Worm (Caenorhabditis elegans) whole organism, late embryonic: Measurements from ENCODE around the gene pigs-1.

ENCODE experiments used
- C08G9.2 ChIP-seq: sonication (generic microtip); optimal IDR thresholded peaks from 2 replicates; lab custom pipeline; 2016; ENCODE audit warnings: mild to moderate bottlenecking, missing genetic modification characterization, moderate library complexity, missing compliant biosample characterization
- K02D7.2 ChIP-seq: sonication (generic microtip); optimal IDR thresholded peaks from 2 replicates; lab custom pipeline; 2017; ENCODE audit warnings: mild to moderate bottlenecking, missing genetic modification characterization, missing compliant biosample characterization
- K09A11.1 ChIP-seq: sonication (generic microtip); optimal IDR thresholded peaks from 2 replicates; lab custom pipeline; 2017; ENCODE audit warnings: antibody characterized with exemption, mild to moderate bottlenecking, missing genetic modification characterization, missing compliant biosample characterization; ENCODE audit not compliant: insufficient read depth
- T23F11.4 ChIP-seq: fragments of 200-800 bp; sonication (Bioruptor generic); optimal IDR thresholded peaks from 2 replicates; lab custom pipeline; 2018; ENCODE audit warnings: mild to moderate bottlenecking, missing genetic modification characterization, missing compliant biosample characterization
- ceh-18 ChIP-seq: sonication (generic microtip); optimal IDR thresholded peaks from 2 replicates; lab custom pipeline; 2016; ENCODE audit warnings: missing genetic modification characterization, missing compliant biosample characterization
- ceh-19 ChIP-seq: fragments of 200-800 bp; sonication (Bioruptor generic); optimal IDR thresholded peaks from 2 replicates; lab custom pipeline; 2018; ENCODE audit warnings: mild to moderate bottlenecking, missing genetic modification characterization, missing compliant biosample characterization
- ceh-2 ChIP-seq: sonication (generic microtip); optimal IDR thresholded peaks from 2 replicates; lab custom pipeline; 2016; ENCODE audit warnings: missing genotype, missing genetic modification characterization, missing compliant biosample characterization
- ceh-22 ChIP-seq: sonication (generic microtip); optimal IDR thresholded peaks from 2 replicates; lab custom pipeline; 2017; ENCODE audit warnings: missing biosample characterization, missing genetic modification characterization
- ceh-24 ChIP-seq: sonication (generic microtip); optimal IDR thresholded peaks from 2 replicates; lab custom pipeline; 2016; ENCODE audit warnings: mild to moderate bottlenecking, missing genetic modification characterization, missing compliant biosample characterization
- ceh-30 ChIP-seq: fragments of 150-350 bp; optimal IDR thresholded peaks from 2 replicates; lab custom pipeline; 2014; ENCODE audit warnings: missing biosample characterization, missing genetic modification characterization
- ceh-31 ChIP-seq: sonication (generic microtip); optimal IDR thresholded peaks from 2 replicates; lab custom pipeline; 2016; ENCODE audit warnings: missing genetic modification characterization, missing compliant biosample characterization
- ceh-45 ChIP-seq: fragments of 200-800 bp; sonication (Bioruptor generic); IDR thresholded peaks from 2 replicates; pipeline ENCODE4 v1.3.6; 2022; ENCODE audit warnings: missing genetic modification reagents, missing genetic modification characterization, missing compliant biosample characterization
- ceh-6 ChIP-seq: fragments of 200-800 bp; sonication (Bioruptor generic); optimal IDR thresholded peaks from 2 replicates; lab custom pipeline; 2018; ENCODE audit warnings: mild to moderate bottlenecking, missing genetic modification characterization, missing compliant biosample characterization
- ceh-9 ChIP-seq: sonication (generic microtip); optimal IDR thresholded peaks from 2 replicates; lab custom pipeline; 2016; ENCODE audit warnings: mild to moderate bottlenecking, missing genetic modification characterization, inconsistent platforms, missing compliant biosample characterization
- dmd-4 ChIP-seq: sonication (generic microtip); optimal IDR thresholded peaks from 2 replicates; lab custom pipeline; 2016; ENCODE audit warnings: borderline replicate concordance, missing genetic modification characterization, missing compliant biosample characterization
- dve-1 ChIP-seq: sonication (generic microtip); optimal IDR thresholded peaks from 2 replicates; lab custom pipeline; 2017; ENCODE audit warnings: antibody characterized with exemption, mild to moderate bottlenecking, missing genetic modification characterization, missing compliant biosample characterization
- elt-4 ChIP-seq: sonication (generic microtip); optimal IDR thresholded peaks from 2 replicates; lab custom pipeline; 2016; ENCODE audit warnings: missing genetic modification characterization, missing compliant biosample characterization
- eyg-1 ChIP-seq: sonication (generic microtip); optimal IDR thresholded peaks from 2 replicates; lab custom pipeline; 2016; ENCODE audit warnings: missing genotype, missing genetic modification characterization, missing compliant biosample characterization
- fkh-10 ChIP-seq: fragments of 150-350 bp; optimal IDR thresholded peaks from 2 replicates; lab custom pipeline; 2014; ENCODE audit warnings: missing biosample characterization, missing genetic modification reagents, missing genetic modification characterization
- gmeb-2 ChIP-seq: sonication (generic microtip); optimal IDR thresholded peaks from 2 replicates; lab custom pipeline; 2016; ENCODE audit warnings: missing genetic modification characterization, inconsistent platforms, missing compliant biosample characterization
- hlh-15 ChIP-seq: sonication (generic microtip); optimal IDR thresholded peaks from 2 replicates; lab custom pipeline; 2016; ENCODE audit warnings: missing genetic modification characterization, missing compliant biosample characterization
- madf-2 ChIP-seq: sonication (generic microtip); optimal IDR thresholded peaks from 2 replicates; lab custom pipeline; 2017; ENCODE audit warnings: missing genetic modification characterization, missing compliant biosample characterization
- mec-3 ChIP-seq: sonication (generic microtip); optimal IDR thresholded peaks from 2 replicates; lab custom pipeline; 2016; ENCODE audit warnings: borderline replicate concordance, missing genetic modification characterization, missing compliant biosample characterization
- nfya-1 ChIP-seq: sonication (generic microtip); optimal IDR thresholded peaks from 2 replicates; lab custom pipeline; 2017; ENCODE audit warnings: missing genetic modification characterization, mild to moderate bottlenecking, missing compliant biosample characterization, antibody characterized with exemption, moderate library complexity
- npax-4 ChIP-seq: sonication (generic microtip); optimal IDR thresholded peaks from 2 replicates; lab custom pipeline; 2016; ENCODE audit warnings: missing genetic modification characterization, missing compliant biosample characterization
- pat-9 ChIP-seq: fragments of 200-800 bp; sonication (Bioruptor generic); optimal IDR thresholded peaks from 2 replicates; lab custom pipeline; 2018; ENCODE audit warnings: mild to moderate bottlenecking, missing genetic modification characterization, moderate library complexity, missing compliant biosample characterization
- pax-1 ChIP-seq: fragments of 150-350 bp; optimal IDR thresholded peaks from 2 replicates; lab custom pipeline; 2014; ENCODE audit warnings: missing biosample characterization, missing genetic modification characterization
- pros-1 ChIP-seq: fragments of 150-350 bp; optimal IDR thresholded peaks from 2 replicates; lab custom pipeline; 2014; ENCODE audit warnings: missing biosample characterization, missing genetic modification reagents, missing genetic modification characterization
- rnt-1 ChIP-seq: sonication (generic microtip); optimal IDR thresholded peaks from 2 replicates; lab custom pipeline; 2016; ENCODE audit warnings: missing genetic modification characterization, missing compliant biosample characterization
- sdc-2 ChIP-seq: sonication (generic microtip); optimal IDR thresholded peaks from 2 replicates; lab custom pipeline; 2016; ENCODE audit warnings: missing genotype, missing genetic modification characterization, missing compliant biosample characterization
- sox-2 ChIP-seq: fragments of 200-800 bp; sonication (Bioruptor generic); IDR thresholded peaks from 2 replicates; pipeline ENCODE4 v1.3.6; 2022; ENCODE audit warnings: missing genetic modification reagents, missing genetic modification characterization, missing compliant biosample characterization
- syd-9 ChIP-seq: sonication (generic microtip); optimal IDR thresholded peaks from 2 replicates; lab custom pipeline; 2016; ENCODE audit warnings: mild to moderate bottlenecking, missing genetic modification characterization, moderate library complexity, missing compliant biosample characterization
- ttx-3 ChIP-seq: sonication (generic microtip); optimal IDR thresholded peaks from 2 replicates; lab custom pipeline; 2016; ENCODE audit warnings: missing genetic modification reagents, missing genetic modification characterization, missing compliant biosample characterization
- unc-3 ChIP-seq, 2 experiments: fragments of 200-800 bp in 1 of 2; sonication (Bioruptor generic) in 1 of 2; sonication (generic microtip) in 1 of 2; conservative IDR thresholded peaks in 1 of 2; optimal IDR thresholded peaks in 1 of 2; 2 replicates each; pipeline versions ENCODE4 v1.3.6 to Lab custom; 2016 to 2022; ENCODE audit warnings: missing compliant biosample characterization in 2 of 2, missing genetic modification characterization in 2 of 2, missing genetic modification reagents in 1 of 2
- unc-86 ChIP-seq: sonication (generic microtip); optimal IDR thresholded peaks from 2 replicates; lab custom pipeline; 2016; ENCODE audit warnings: missing genetic modification characterization, missing compliant biosample characterization
- zip-5 ChIP-seq: sonication (generic microtip); optimal IDR thresholded peaks from 2 replicates; lab custom pipeline; 2016; ENCODE audit warnings: missing genetic modification characterization, missing compliant biosample characterization

Gene pigs-1

DNA sequence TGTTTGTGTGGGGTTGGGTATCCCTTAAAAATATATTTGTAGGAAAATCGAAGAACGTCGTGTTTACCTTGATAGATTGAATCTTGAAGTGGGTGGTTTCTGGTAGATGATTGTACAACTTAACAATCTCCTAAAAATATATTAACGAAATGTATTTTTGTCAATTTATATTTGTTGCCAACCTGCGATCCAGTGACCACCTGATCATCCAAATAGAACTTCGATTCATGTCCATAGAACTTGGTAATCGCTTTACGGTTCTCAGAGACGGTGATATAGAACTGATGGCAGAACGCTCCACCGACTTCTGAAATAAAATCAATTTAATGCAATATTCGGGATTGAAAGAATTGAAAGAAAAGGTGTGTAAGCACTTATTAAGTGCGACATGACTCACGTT, 20.4 kb downstream of the pigs-1 start:
- no peak for TF ChIP-seq ceh-30 (tag; lab: Kevin White, UChicago)
- no peak for TF ChIP-seq ceh-22 (tag; lab: Kevin White, UChicago)
- no peak for TF ChIP-seq npax-4
- TF ChIP-seq ttx-3: no peak
- no peak for TF ChIP-seq gmeb-2 (tag; lab: Kevin White, UChicago)
- TF ChIP-seq unc-86 (tag; lab: Kevin White, UChicago): no peak

DNA sequence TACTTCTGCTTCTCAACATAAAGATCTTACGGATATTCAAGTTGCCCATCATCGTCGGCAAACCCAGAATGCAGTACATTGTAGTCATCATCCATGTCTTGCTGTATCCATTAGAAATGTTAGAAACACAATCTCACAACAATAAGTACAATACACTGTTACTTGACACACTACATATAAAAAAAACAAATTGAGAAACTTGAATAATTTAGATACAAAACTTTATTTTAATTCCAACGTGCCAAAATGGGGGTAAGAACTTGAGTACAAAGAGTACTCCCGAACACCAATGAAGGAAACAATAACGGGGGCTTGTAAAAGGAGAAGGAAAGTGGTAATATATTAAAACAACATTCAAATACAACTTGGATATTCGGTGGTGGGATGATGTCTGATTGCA, 22.3 kb downstream of the pigs-1 start, which contains the start of gene ctf-18:
TSS of gene ctf-18 (minus strand) at position 101 of the 400 bp plus-strand sequence.
- TF ChIP-seq ceh-24 (no peak), npax-4 (no peak), ceh-2 (tag; lab: Kevin White, UChicago) (no peak)

DNA sequence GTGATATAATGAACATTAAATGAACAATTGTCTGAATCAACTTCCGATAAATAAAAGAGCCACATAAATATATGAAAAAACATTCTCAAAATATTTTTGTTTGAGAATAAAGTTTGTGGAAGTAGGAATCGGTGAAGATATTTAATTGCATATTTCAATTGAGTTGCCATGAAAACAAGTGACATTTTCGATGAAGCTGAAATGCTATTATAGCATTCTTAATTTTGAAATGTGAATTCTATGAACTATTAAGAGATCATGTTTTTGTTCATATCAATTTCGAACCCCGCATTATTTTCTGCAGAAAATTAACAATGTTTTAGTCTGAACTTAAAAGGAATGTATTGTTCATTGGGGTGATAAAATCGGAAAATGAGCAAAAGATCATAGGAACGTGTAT, 26.6 kb downstream of the pigs-1 start, which contains the start of gene irld-21:
TSS of gene irld-21 (minus strand) at position 101 of the 400 bp plus-strand sequence.
- TF ChIP-seq syd-9 (tag; lab: Kevin White, UChicago): no peak
- TF ChIP-seq, all 69 proteins: peak for 0

DNA sequence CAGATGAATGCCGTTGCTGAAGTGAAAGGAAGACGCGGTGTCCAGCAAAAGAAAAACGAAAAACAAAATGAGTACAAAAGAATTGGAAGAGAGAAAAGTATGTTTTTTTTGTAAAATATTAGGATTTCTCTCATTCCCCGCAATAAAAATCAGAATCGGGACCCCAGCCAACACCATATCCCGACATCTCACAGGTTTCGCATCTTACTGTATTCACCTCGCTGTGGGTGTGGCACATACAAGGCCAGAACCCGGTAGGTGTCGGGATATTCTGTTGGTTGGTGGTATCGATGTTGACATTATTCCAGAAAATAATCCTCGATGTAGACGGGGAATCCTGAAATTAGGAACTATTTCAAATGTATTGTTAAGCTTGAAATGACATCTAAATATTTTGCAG, 32.1 kb downstream of the pigs-1 start:
- TF ChIP-seq K09A11.1 (tag; lab: Kevin White, UChicago) (no peak), dmd-4 (tag; lab: Kevin White, UChicago) (no peak), ceh-6 (GFP tag; lab: Kevin White, UChicago) (no peak), ceh-45 (GFP tag; lab: Robert Waterston, UW) (no peak)

DNA sequence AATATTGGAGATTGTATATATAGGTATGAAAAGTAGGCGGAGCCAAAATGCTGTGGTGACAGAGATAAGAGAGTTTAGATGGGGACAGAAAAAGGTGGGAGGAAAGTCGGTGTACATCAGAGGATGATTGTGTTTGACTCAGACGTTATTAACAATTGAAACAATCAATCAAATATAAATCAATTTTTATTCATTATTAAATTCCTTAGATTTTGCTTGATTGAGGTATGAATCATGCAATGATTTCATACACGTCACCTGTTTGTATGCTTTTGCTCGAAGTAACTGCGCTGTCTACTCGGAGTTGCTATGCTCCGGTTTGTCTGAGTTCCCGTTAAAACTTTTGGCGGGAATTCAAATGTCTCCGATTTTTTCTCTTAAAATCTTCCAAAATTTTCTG, 33.7 kb downstream of the pigs-1 start, which contains the start of gene C04G2.10:
TSS of gene C04G2.10 (plus strand) at position 301 of the 400 bp plus-strand sequence.
- no peak for TF ChIP-seq hlh-15 (tag; lab: Kevin White, UChicago)
- TF ChIP-seq pax-1 (tag; lab: Kevin White, UChicago): no peak
- TF ChIP-seq sdc-2 (tag; lab: Kevin White, UChicago): no peak
- no peak for TF ChIP-seq nfya-1 (tag; lab: Kevin White, UChicago)
- no peak for TF ChIP-seq ceh-18 (tag; lab: Kevin White, UChicago)
- TF ChIP-seq sox-2 (GFP tag; lab: Robert Waterston, UW): no peak
- TF ChIP-seq ceh-9: no peak
- no peak for TF ChIP-seq npax-4
- no peak for TF ChIP-seq pros-1 (tag; lab: Kevin White, UChicago)
- no peak for TF ChIP-seq T23F11.4 (GFP tag; lab: Kevin White, UChicago)
- no peak for TF ChIP-seq ceh-6 (GFP tag; lab: Kevin White, UChicago)
- TF ChIP-seq elt-4 (tag; lab: Kevin White, UChicago): no peak
- no peak for TF ChIP-seq pat-9
- no peak for TF ChIP-seq dve-1 (tag; lab: Kevin White, UChicago)
- TF ChIP-seq eyg-1 (tag; lab: Kevin White, UChicago): no peak
- TF ChIP-seq, all 69 proteins: peak for 0

DNA sequence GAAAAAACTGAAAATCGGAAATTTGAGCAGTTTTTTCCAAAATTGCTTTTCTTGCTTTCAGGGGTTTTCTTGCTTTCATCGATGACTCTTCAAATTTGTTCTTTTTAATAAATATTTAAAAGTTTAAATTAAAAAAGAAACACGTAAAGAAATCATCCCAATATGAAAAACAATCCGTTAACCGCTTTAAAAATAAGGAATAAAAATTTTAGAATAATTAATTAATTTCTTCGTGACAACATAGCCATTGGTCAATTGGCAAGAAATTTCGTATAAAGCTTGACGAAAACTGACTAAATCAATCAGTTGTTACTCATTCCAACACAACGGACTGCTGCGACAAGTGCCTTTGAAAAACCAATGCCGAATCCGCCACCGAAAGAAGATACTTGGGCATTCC, 36.3 kb downstream of the pigs-1 start, which contains the start of gene nsph-3.2:
TSS of gene nsph-3.2 (plus strand) at position 301 of the 400 bp plus-strand sequence.
- TF ChIP-seq madf-2 (no peak), C08G9.2 (tag; lab: Kevin White, UChicago) (no peak), hlh-15 (tag; lab: Kevin White, UChicago) (no peak), ceh-31 (tag; lab: Kevin White, UChicago) (no peak), elt-4 (tag; lab: Kevin White, UChicago) (no peak), K02D7.2 (tag; lab: Kevin White, UChicago) (no peak), ceh-2 (tag; lab: Kevin White, UChicago) (no peak), ceh-9 (no peak), fkh-10 (GFP tag; lab: Kevin White, UChicago) (no peak), rnt-1 (tag; lab: Kevin White, UChicago) (no peak), zip-5 (tag; lab: Kevin White, UChicago) (no peak), mec-3 (tag; lab: Kevin White, UChicago) (no peak), unc-3 (GFP tag; conservative IDR thresholded peaks at IDR 0.05; lab: Robert Waterston, UW) (no peak), unc-3 (tag; optimal IDR thresholded peaks at IDR 0.05; lab: Kevin White, UChicago) (no peak), ceh-45 (GFP tag; lab: Robert Waterston, UW) (no peak), pros-1 (tag; lab: Kevin White, UChicago) (no peak), ceh-19 (GFP tag; lab: Kevin White, UChicago) (no peak)
